Worm (Caenorhabditis elegans): ENCODE results near the gene srx-18.

srx-18 gene

DNA sequence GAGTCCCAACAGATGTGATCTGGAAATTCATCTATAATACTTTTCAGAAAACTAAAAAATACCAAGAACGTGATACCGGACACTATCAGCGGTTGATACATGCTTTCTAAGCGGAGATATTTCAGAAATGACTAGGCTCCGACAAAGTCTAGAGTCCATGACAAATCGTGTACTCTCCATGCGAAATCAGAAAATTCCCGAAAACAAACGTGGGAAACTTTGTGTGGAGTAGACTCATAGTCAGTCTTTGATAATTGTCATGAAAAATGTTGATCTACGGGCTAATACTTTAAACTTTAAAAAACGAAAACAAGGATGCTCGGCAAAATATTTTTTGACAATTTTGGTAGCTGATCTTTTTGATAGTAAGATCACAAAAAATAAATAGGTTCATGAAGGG is at the start of gene srx-18:
TSS of gene srx-18 (minus strand) at position 101 of the 400 bp plus-strand sequence.
- TF ChIP-seq egl-43 (GFP tag; IDR thresholded peaks at IDR 0.05) (no peak), attf-4 (tag; optimal IDR thresholded peaks at IDR 0.05) (no peak), zag-1 (tag; optimal IDR thresholded peaks at IDR 0.05) (no peak), nhr-237 (tag; optimal IDR thresholded peaks at IDR 0.05) (no peak), nhr-6 (tag; optimal IDR thresholded peaks at IDR 0.05) (no peak), madf-9 (GFP tag; conservative IDR thresholded peaks at IDR 0.05) (no peak), saeg-2 (GFP tag; IDR thresholded peaks at IDR 0.05) (no peak), php-3 (GFP tag; IDR thresholded peaks at IDR 0.05) (no peak), Y105C5A.15 (GFP tag; IDR thresholded peaks at IDR 0.05) (no peak), T20F7.1 (GFP tag; optimal IDR thresholded peaks at IDR 0.05) (no peak), snpc-4 (tag; optimal IDR thresholded peaks at IDR 0.05) (no peak), vab-7 (GFP tag; IDR thresholded peaks at IDR 0.05) (no peak), ceh-32 (tag; optimal IDR thresholded peaks at IDR 0.05; ENCODE audit: poor library complexity) (no peak), T26A8.4 (GFP tag; IDR thresholded peaks at IDR 0.05) (no peak), F49E8.2 (tag; optimal IDR thresholded peaks at IDR 0.05; ENCODE audit: borderline replicate concordance) (no peak), lin-15B (tag; optimal IDR thresholded peaks at IDR 0.05) (no peak)

DNA sequence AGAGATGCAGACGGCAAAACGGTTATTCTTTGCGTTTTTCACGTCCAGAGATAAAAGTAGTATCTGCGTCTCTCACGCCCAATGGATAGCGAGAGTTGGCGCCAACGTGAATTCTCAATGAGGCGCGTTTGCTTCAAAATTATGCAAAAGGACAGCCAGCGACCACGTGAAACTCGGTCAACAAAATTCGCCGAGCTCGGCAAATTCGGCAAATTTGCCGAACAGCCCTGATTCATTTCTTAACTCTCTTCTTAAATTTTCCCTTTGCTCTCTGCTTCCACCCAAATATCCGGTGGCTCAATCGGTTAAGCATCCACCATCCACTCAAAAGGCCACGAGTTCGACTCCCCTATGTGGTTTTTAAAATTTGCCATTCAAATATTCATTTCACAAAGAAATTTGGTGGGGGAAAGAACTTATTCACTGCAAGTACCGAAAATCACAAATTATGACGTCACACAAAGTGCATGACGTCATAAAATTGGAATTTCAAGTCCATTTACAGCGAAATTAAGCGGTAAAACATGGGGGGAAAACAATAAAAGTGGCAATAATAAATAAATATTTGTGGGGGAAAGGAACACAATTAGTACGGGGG is 46.8 kb upstream of the srx-18 start:
- TF ChIP-seq lin-38 (GFP tag; IDR thresholded peaks at IDR 0.05) = no peak
- no peak for TF ChIP-seq php-3 (GFP tag; IDR thresholded peaks at IDR 0.05)
- TF ChIP-seq ztf-11 (tag; optimal IDR thresholded peaks at IDR 0.05) = no peak
- no peak for TF ChIP-seq nhr-76 (tag; optimal IDR thresholded peaks at IDR 0.05)
- no peak for TF ChIP-seq fkh-10 (GFP tag; optimal IDR thresholded peaks at IDR 0.05)
- TF ChIP-seq nhr-102 (tag; optimal IDR thresholded peaks at IDR 0.05) = no peak
- no peak for TF ChIP-seq ceh-32 (tag; optimal IDR thresholded peaks at IDR 0.05; ENCODE audit: poor library complexity)
- no peak for TF ChIP-seq lin-1 (GFP tag; IDR thresholded peaks at IDR 0.05)
- TF ChIP-seq zip-2 (tag; optimal IDR thresholded peaks at IDR 0.05) = no peak
- TF ChIP-seq Y75B8A.6 (GFP tag; IDR thresholded peaks at IDR 0.05) = no peak

DNA sequence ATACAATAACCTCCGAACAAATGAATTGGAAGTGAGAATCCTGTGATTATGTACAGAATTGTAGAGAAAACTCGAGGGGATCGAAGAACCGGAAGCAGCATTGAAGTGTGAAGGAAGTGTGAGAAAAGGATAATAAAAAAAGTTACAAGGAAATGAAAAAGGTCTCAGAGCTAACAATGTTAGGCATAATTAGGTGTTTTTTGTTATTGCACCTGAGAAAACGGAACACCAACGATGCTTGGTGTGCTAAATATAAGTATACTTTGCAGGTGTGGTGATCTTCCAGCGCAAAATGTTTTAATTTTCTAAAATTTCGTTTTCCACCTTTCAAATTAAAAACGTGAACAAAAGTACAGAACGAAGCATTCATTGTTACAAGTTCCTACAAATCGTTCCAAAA is 45.4 kb upstream of the srx-18 start, which contains the start of gene srh-286:
TSS of gene srh-286 (minus strand) at position 101 of the 400 bp plus-strand sequence.
- TF ChIP-seq F37D6.2 (tag; optimal IDR thresholded peaks at IDR 0.05) (no peak), nhr-111 (GFP tag; optimal IDR thresholded peaks at IDR 0.05) (no peak), jun-1 (tag; optimal IDR thresholded peaks at IDR 0.05) (no peak), mxl-3 (GFP tag; optimal IDR thresholded peaks at IDR 0.05) (no peak), ztf-11 (tag; optimal IDR thresholded peaks at IDR 0.05) (no peak), ceh-82 (tag; optimal IDR thresholded peaks at IDR 0.05) (no peak), pqm-1 (tag; optimal IDR thresholded peaks at IDR 0.05) (no peak), snpc-4 (tag; optimal IDR thresholded peaks at IDR 0.05) (no peak), nhr-102 (tag; optimal IDR thresholded peaks at IDR 0.05) (no peak), ceh-28 (tag; optimal IDR thresholded peaks at IDR 0.05) (no peak), ztf-7 (tag; optimal IDR thresholded peaks at IDR 0.05) (no peak), attf-4 (tag; optimal IDR thresholded peaks at IDR 0.05) (no peak), spr-3 (GFP tag; optimal IDR thresholded peaks at IDR 0.05) (no peak), zfp-3 (GFP tag; conservative IDR thresholded peaks at IDR 0.05) (no peak), zag-1 (tag; optimal IDR thresholded peaks at IDR 0.05) (no peak), ceh-62 (tag; optimal IDR thresholded peaks at IDR 0.05) (no peak), egl-43 (GFP tag; IDR thresholded peaks at IDR 0.05) (no peak)

DNA sequence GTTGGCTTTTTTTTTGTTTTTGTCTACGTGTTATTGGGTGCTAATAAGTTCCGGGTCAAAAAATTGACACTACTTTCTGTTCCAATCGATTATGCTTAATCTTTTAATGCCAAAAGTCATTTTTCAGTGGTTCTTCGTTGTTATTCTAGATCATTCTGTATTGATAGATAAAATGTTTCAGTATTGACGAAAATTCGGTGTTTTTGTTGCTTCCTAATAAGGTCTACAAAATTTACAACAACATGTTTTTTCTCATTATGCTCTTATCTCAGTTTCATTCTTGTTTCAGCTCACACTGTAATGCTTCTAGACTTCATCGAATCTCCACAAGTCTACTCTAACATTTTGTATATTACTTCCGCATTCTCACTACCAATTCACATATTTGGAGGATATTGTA is 32.7 kb upstream of the srx-18 start, which contains the start of gene srh-303:
TSS of gene srh-303 (plus strand) at position 301 of the 400 bp plus-strand sequence.
- TF ChIP-seq mxl-3 (GFP tag; optimal IDR thresholded peaks at IDR 0.05) = no peak
- TF ChIP-seq rbr-2 (tag; optimal IDR thresholded peaks at IDR 0.05) = no peak
- TF ChIP-seq mdt-29 (GFP tag; IDR thresholded peaks at IDR 0.05) = no peak
- no peak for TF ChIP-seq lin-38 (GFP tag; IDR thresholded peaks at IDR 0.05)
- no peak for TF ChIP-seq T20F7.1 (GFP tag; optimal IDR thresholded peaks at IDR 0.05)
- TF ChIP-seq mep-1 (tag; optimal IDR thresholded peaks at IDR 0.05) = no peak
- no peak for TF ChIP-seq jun-1 (tag; optimal IDR thresholded peaks at IDR 0.05)

Data from whole organism, L4 larva.